Worm (Caenorhabditis elegans): Measurements from ENCODE around the gene T05A7.12.

T05A7.12 gene

DNA sequence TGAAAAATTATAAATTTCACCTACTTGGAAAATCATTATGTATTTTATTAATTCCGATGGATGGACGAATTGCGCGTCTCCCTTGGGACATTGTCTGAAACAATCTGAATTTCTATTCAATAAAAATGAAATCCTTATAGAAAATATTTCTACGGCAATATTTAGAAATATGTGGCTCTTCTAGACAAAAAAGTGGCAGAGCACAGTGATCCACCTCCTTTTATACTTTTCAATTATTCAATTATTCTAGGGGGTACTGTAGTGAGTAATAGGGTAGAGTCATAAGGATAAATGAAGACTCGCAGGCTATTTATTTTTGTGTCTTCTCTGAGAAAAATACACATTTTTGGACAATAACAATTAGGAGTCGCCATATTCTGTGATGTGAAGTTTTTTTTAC is at the start of gene T05A7.12:
Gene T05A7.12 (minus strand): TSS at position 101 of the 400 bp plus-strand sequence.
- no peak for TF ChIP-seq fos-1 (tag; optimal IDR thresholded peaks at IDR 0.05)
- TF ChIP-seq nhr-6 (tag; optimal IDR thresholded peaks at IDR 0.05) = no peak
- TF ChIP-seq sem-4 (tag; optimal IDR thresholded peaks at IDR 0.05) = no peak
- no peak for TF ChIP-seq dmd-4 (tag; optimal IDR thresholded peaks at IDR 0.05)
- no peak for TF ChIP-seq zag-1 (tag; optimal IDR thresholded peaks at IDR 0.05)
- TF ChIP-seq Y55F3AM.14 (GFP tag; optimal IDR thresholded peaks at IDR 0.05) = no peak
- no peak for TF ChIP-seq nhr-23 (tag; optimal IDR thresholded peaks at IDR 0.05)
- no peak for TF ChIP-seq ZK546.5 (tag; optimal IDR thresholded peaks at IDR 0.05)
- no peak for TF ChIP-seq crh-2 (tag; optimal IDR thresholded peaks at IDR 0.05)
- no peak for TF ChIP-seq ama-1 (optimal IDR thresholded peaks at IDR 0.05)
- no peak for TF ChIP-seq nhr-21 (tag; optimal IDR thresholded peaks at IDR 0.05)
- no peak for TF ChIP-seq mdl-1 (tag; optimal IDR thresholded peaks at IDR 0.05)

DNA sequence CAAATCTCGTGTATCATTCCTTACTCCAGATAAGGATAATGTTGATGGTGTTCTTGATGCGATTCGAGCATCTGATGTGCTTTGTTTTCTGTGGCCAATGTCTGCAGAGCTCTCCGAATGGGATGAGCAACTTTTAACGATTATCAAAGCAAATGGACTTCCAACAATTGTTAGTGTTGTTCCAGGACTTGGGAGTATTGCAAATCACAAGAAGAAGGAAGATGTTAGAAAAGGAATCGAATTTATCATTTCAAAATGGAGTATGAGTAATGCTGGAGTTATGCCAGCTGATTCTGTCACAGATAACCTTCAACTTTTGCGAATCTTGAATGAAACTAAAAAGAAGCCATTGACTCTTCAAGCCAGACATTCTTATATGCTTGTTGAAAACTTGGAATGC is 47.7 kb upstream of the T05A7.12 start:
- no peak for TF ChIP-seq elt-3 (tag; optimal IDR thresholded peaks at IDR 0.05)
- TF ChIP-seq crh-2 (tag; optimal IDR thresholded peaks at IDR 0.05) = no peak
- no peak for TF ChIP-seq ztf-11 (tag; optimal IDR thresholded peaks at IDR 0.05)
- TF ChIP-seq nhr-129 (tag; optimal IDR thresholded peaks at IDR 0.05) = no peak
- no peak for TF ChIP-seq Y55F3AM.14 (GFP tag; optimal IDR thresholded peaks at IDR 0.05)
- TF ChIP-seq nhr-25 (tag; optimal IDR thresholded peaks at IDR 0.05) = no peak
- TF ChIP-seq unc-55 (GFP tag; optimal IDR thresholded peaks at IDR 0.05) = no peak
- no peak for TF ChIP-seq nhr-12 (tag; optimal IDR thresholded peaks at IDR 0.05)
- TF ChIP-seq nhr-6 (tag; optimal IDR thresholded peaks at IDR 0.05) = no peak
- no peak for TF ChIP-seq ztf-4 (tag; optimal IDR thresholded peaks at IDR 0.05)
- TF ChIP-seq aly-2 (tag; optimal IDR thresholded peaks at IDR 0.05) = no peak
- no peak for TF ChIP-seq ama-1 (optimal IDR thresholded peaks at IDR 0.05)

DNA sequence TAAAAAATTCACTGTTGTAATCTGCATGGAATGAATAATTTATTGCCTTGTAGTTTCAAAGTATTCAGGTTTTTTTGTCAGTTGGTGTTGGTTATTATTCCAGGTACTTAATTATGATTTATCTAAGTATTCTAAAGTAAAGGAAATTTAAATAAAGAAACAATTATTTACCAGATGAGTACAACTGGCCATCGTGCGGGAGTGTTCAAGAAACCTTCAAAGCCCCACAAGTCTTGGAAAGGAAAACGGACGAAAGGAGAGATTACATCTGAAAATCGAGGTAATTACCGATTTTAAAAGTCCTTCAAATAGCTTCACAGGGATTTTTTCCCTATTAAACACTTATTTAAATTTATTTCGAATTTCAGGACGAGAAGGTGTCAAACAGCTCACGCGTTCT is 47.0 kb upstream of the T05A7.12 start, which contains the start of gene tag-151:
Gene tag-151 (plus strand): TSS at position 158 of the 400 bp plus-strand sequence.
- TF ChIP-seq zag-1 (tag; optimal IDR thresholded peaks at IDR 0.05) (no peak), lsy-2 (tag; optimal IDR thresholded peaks at IDR 0.05) (peak in 1 of 2 experiments; percentile 8), ama-1 (optimal IDR thresholded peaks at IDR 0.05) (no peak), ceh-82 (tag; optimal IDR thresholded peaks at IDR 0.05) (no peak), unc-55 (GFP tag; optimal IDR thresholded peaks at IDR 0.05) (no peak), nhr-25 (tag; optimal IDR thresholded peaks at IDR 0.05) (peak; percentile 3)

- peak; percentile 29 for TF ChIP-seq nhr-129 (tag; optimal IDR thresholded peaks at IDR 0.05)
- no peak for TF ChIP-seq mab-5 (tag; optimal IDR thresholded peaks at IDR 0.05)
- TF ChIP-seq peb-1 (tag; optimal IDR thresholded peaks at IDR 0.05) = no peak
- no peak for TF ChIP-seq lin-39 (tag; optimal IDR thresholded peaks at IDR 0.05)
- peak; percentile 52 for TF ChIP-seq crh-2 (tag; optimal IDR thresholded peaks at IDR 0.05)
- no peak for TF ChIP-seq sem-4 (tag; optimal IDR thresholded peaks at IDR 0.05)
- TF ChIP-seq aly-2 (tag; optimal IDR thresholded peaks at IDR 0.05) = no peak
- TF ChIP-seq unc-39 (tag; optimal IDR thresholded peaks at IDR 0.05) = no peak
- TF ChIP-seq nhr-77 (tag; optimal IDR thresholded peaks at IDR 0.05) = no peak
- TF ChIP-seq ztf-1 (GFP tag; conservative IDR thresholded peaks at IDR 0.05) = no peak
- TF ChIP-seq nhr-10 (tag; optimal IDR thresholded peaks at IDR 0.05) = no peak
- no peak for TF ChIP-seq R02D3.7 (tag; optimal IDR thresholded peaks at IDR 0.05)
- peak; percentile 22 for TF ChIP-seq sma-9 (GFP tag; optimal IDR thresholded peaks at IDR 0.05)
- no peak for TF ChIP-seq sma-9 (tag; optimal IDR thresholded peaks at IDR 0.05)
- peak; percentile 25 for TF ChIP-seq ama-1 (optimal IDR thresholded peaks at IDR 0.05)
- no peak for TF ChIP-seq ceh-82 (tag; optimal IDR thresholded peaks at IDR 0.05)
- TF ChIP-seq fos-1 (tag; optimal IDR thresholded peaks at IDR 0.05) = peak; percentile 69
- TF ChIP-seq unc-55 (GFP tag; optimal IDR thresholded peaks at IDR 0.05) = peak; percentile 67
- peak; percentile 45 for TF ChIP-seq lin-11 (tag; optimal IDR thresholded peaks at IDR 0.05)
- TF ChIP-seq elt-1 (tag; optimal IDR thresholded peaks at IDR 0.05) = no peak
- peak; percentile 7 for TF ChIP-seq nhr-21 (tag; optimal IDR thresholded peaks at IDR 0.05)
- TF ChIP-seq gmeb-1 (tag; optimal IDR thresholded peaks at IDR 0.05) = peak; percentile 69
- peak; percentile 86 to 97 for TF ChIP-seq lsy-2 (tag; optimal IDR thresholded peaks at IDR 0.05)
- peak; percentile 41 for TF ChIP-seq nhr-25 (tag; optimal IDR thresholded peaks at IDR 0.05)
- peak; percentile 35 for TF ChIP-seq F13H6.1 (tag; optimal IDR thresholded peaks at IDR 0.05)
- no peak for TF ChIP-seq nhr-237 (tag; optimal IDR thresholded peaks at IDR 0.05)
- TF ChIP-seq nhr-23 (tag; optimal IDR thresholded peaks at IDR 0.05) = no peak
- peak; percentile 23 for TF ChIP-seq egl-27 (tag; optimal IDR thresholded peaks at IDR 0.05)
- TF ChIP-seq sma-3 (GFP tag; optimal IDR thresholded peaks at IDR 0.05) = peak; percentile 47
- no peak for TF ChIP-seq dmd-4 (tag; optimal IDR thresholded peaks at IDR 0.05)
- TF ChIP-seq C34F6.9 (tag; optimal IDR thresholded peaks at IDR 0.05) = peak; percentile 82
- TF ChIP-seq nhr-6 (tag; optimal IDR thresholded peaks at IDR 0.05) = no peak
These were observed 43.3 kb upstream of the T05A7.12 start, which contains the start of the genes F10G7.9 and tsn-1 for ce11 chrII:4706359-4706871. F10G7.9 (minus strand) TSS chrII:4706485. tsn-1 (plus strand) TSS chrII:4706821.

Data from whole organism, L2 larva.